Fruit fly (Drosophila melanogaster) whole organism, embryonic: ENCODE results near the gene CG43175.

Experiments used
- ATbp ChIP-seq: fragments of 200-800 bp; sonication (Bioruptor generic); optimal IDR thresholded peaks from 2 replicates; lab custom pipeline; 2017; ENCODE audit warnings: missing biosample characterization, mild to moderate bottlenecking, missing genetic modification characterization, missing genetic modification reagents
- CG11085 ChIP-seq: fragments of 200-800 bp; sonication (Bioruptor generic); IDR thresholded peaks from 2 replicates; pipeline ENCODE4 v1.3.6; 2022; ENCODE audit warnings: missing biosample characterization, missing genetic modification characterization
- CG11398 ChIP-seq: fragments of 200-800 bp; sonication (Bioruptor generic); optimal IDR thresholded peaks from 2 replicates; lab custom pipeline; 2016; ENCODE audit warnings: missing biosample characterization, missing genetic modification characterization
- CG13287 ChIP-seq: fragments of 200-800 bp; sonication (Bioruptor generic); IDR thresholded peaks from 2 replicates; pipeline ENCODE4 v1.3.6; 2022; ENCODE audit warnings: missing biosample characterization, missing genetic modification characterization; ENCODE audit not compliant: partially characterized antibody
- CG14965 ChIP-seq: fragments of 200-800 bp; sonication (Bioruptor generic); optimal IDR thresholded peaks from 2 replicates; lab custom pipeline; 2016; ENCODE audit warnings: missing biosample characterization, missing genetic modification characterization, borderline replicate concordance
- CG16863 ChIP-seq: fragments of 200-800 bp; sonication (Bioruptor generic); optimal IDR thresholded peaks from 3 replicates; lab custom pipeline; 2016; ENCODE audit warnings: missing biosample characterization, missing genetic modification characterization
- CG17186 ChIP-seq: fragments of 200-800 bp; sonication (Bioruptor generic); optimal IDR thresholded peaks from 3 replicates; lab custom pipeline; 2017; ENCODE audit warnings: missing biosample characterization, missing genetic modification reagents, missing genetic modification characterization
- CG17802 ChIP-seq: fragments of 200-800 bp; sonication (Bioruptor generic); optimal IDR thresholded peaks from 2 replicates; lab custom pipeline; 2018; ENCODE audit warnings: missing biosample characterization, mild to moderate bottlenecking, missing genetic modification characterization, moderate library complexity
- CG17829 ChIP-seq: fragments of 200-800 bp; optimal IDR thresholded peaks from 2 replicates; lab custom pipeline; 2019; ENCODE audit warnings: missing biosample characterization, mild to moderate bottlenecking, missing genetic modification characterization, moderate library complexity
- CG18011 ChIP-seq: fragments of 200-800 bp; sonication (Bioruptor generic); optimal IDR thresholded peaks from 2 replicates; lab custom pipeline; 2017; ENCODE audit warnings: missing biosample characterization, missing genetic modification characterization, mild to moderate bottlenecking, moderate library complexity, missing genotype
- CG18476 ChIP-seq: fragments of 200-800 bp; sonication (Bioruptor generic); optimal IDR thresholded peaks from 2 replicates; lab custom pipeline; 2016; ENCODE audit warnings: missing biosample characterization, mild to moderate bottlenecking, missing genetic modification characterization
- CG2116 ChIP-seq: fragments of 200-800 bp; sonication (Bioruptor generic); optimal IDR thresholded peaks from 3 replicates; lab custom pipeline; 2018; ENCODE audit warnings: missing biosample characterization, mild to moderate bottlenecking, missing genetic modification characterization
- CG2875 ChIP-seq: fragments of 200-800 bp; sonication (Bioruptor generic); optimal IDR thresholded peaks from 2 replicates; lab custom pipeline; 2017; ENCODE audit warnings: missing biosample characterization, mild to moderate bottlenecking, missing genetic modification characterization, missing genetic modification reagents
- CG30403 ChIP-seq: fragments of 200-800 bp; sonication (Bioruptor generic); optimal IDR thresholded peaks from 3 replicates; lab custom pipeline; 2016; ENCODE audit warnings: missing biosample characterization, missing genetic modification characterization
- CG3726 ChIP-seq: fragments of 200-800 bp; sonication (Bioruptor generic); IDR thresholded peaks from 3 replicates; pipeline ENCODE4, ENCODE4 v1.3.6; 2022; ENCODE audit warnings: missing biosample characterization, missing genetic modification characterization
- CG4707 ChIP-seq: fragments of 200-800 bp; sonication (Bioruptor generic); optimal IDR thresholded peaks from 2 replicates; lab custom pipeline; 2018; ENCODE audit warnings: missing biosample characterization, mild to moderate bottlenecking, missing genetic modification characterization, moderate library complexity
- CG6854 ChIP-seq: fragments of 200-800 bp; sonication (Bioruptor generic); optimal IDR thresholded peaks from 3 replicates; lab custom pipeline; 2017; ENCODE audit warnings: missing biosample characterization, mild to moderate bottlenecking, missing genetic modification characterization
- CG7745 ChIP-seq: fragments of 200-800 bp; sonication (Bioruptor generic); optimal IDR thresholded peaks from 2 replicates; lab custom pipeline; 2018; ENCODE audit warnings: missing biosample characterization, mild to moderate bottlenecking, missing genetic modification characterization, moderate library complexity
- CG7987 ChIP-seq: fragments of 200-800 bp; sonication (Bioruptor generic); optimal IDR thresholded peaks from 2 replicates; lab custom pipeline; 2018; ENCODE audit warnings: missing biosample characterization, mild to moderate bottlenecking, missing genetic modification characterization, moderate library complexity
- CG8765 ChIP-seq: fragments of 200-800 bp; sonication (Bioruptor generic); IDR thresholded peaks from 2 replicates; pipeline ENCODE4 v1.3.6; 2022; ENCODE audit warnings: missing biosample characterization, missing genetic modification characterization
- CG8924 ChIP-seq: fragments of 200-800 bp; optimal IDR thresholded peaks from 3 replicates; lab custom pipeline; 2019; ENCODE audit warnings: missing biosample characterization, mild to moderate bottlenecking, missing genetic modification characterization, moderate library complexity
- CG9609 ChIP-seq: fragments of 200-800 bp; sonication (Bioruptor generic); optimal IDR thresholded peaks from 3 replicates; lab custom pipeline; 2016; ENCODE audit warnings: missing biosample characterization, missing genetic modification characterization
- CHES-1-like ChIP-seq: fragments of 200-800 bp; sonication (Bioruptor generic); optimal IDR thresholded peaks from 2 replicates; lab custom pipeline; 2016; ENCODE audit warnings: missing biosample characterization, missing genetic modification characterization
- Gsc ChIP-seq: fragments of 200-800 bp; sonication (Bioruptor generic); IDR thresholded peaks from 2 replicates; pipeline ENCODE4 v1.3.6; 2022; ENCODE audit warnings: missing biosample characterization, missing genetic modification characterization
- H15 ChIP-seq: fragments of 200-800 bp; sonication (Bioruptor generic); IDR thresholded peaks from 3 replicates; pipeline ENCODE4 v1.3.6; 2022; ENCODE audit warnings: missing biosample characterization, missing genetic modification characterization
- HmgZ ChIP-seq: fragments of 200-800 bp; sonication (Bioruptor generic); optimal IDR thresholded peaks from 2 replicates; lab custom pipeline; 2018; ENCODE audit warnings: missing biosample characterization, mild to moderate bottlenecking, missing genetic modification characterization
- Hmx ChIP-seq: fragments of 200-800 bp; sonication (Bioruptor generic); optimal IDR thresholded peaks from 2 replicates; lab custom pipeline; 2016; ENCODE audit warnings: missing biosample characterization, missing genetic modification characterization
- Hr51 ChIP-seq, 2 experiments: fragments of 200-800 bp; sonication (Bioruptor generic); optimal IDR thresholded peaks; 2 replicates in 1 of 2; 3 replicates in 1 of 2; lab custom pipeline; 2016 to 2018; ENCODE audit warnings: missing biosample characterization in 2 of 2, missing genetic modification characterization in 2 of 2, mild to moderate bottlenecking in 1 of 2, moderate library complexity in 1 of 2
- Mad ChIP-seq: fragments of 200-800 bp; sonication (Bioruptor generic); optimal IDR thresholded peaks from 2 replicates; lab custom pipeline; 2016; ENCODE audit warnings: missing biosample characterization, missing genetic modification characterization
- Myb ChIP-seq: fragments of 200-800 bp; sonication (Bioruptor generic); optimal IDR thresholded peaks from 2 replicates; lab custom pipeline; 2016; ENCODE audit warnings: missing biosample characterization, missing genetic modification characterization
- NFAT ChIP-seq: fragments of 200-800 bp; sonication (Bioruptor generic); IDR thresholded peaks from 2 replicates; pipeline ENCODE4 v1.3.6; 2022; ENCODE audit warnings: missing biosample characterization, missing genetic modification characterization
- Opbp ChIP-seq: fragments of 200-800 bp; sonication (Bioruptor generic); IDR thresholded peaks from 3 replicates; pipeline ENCODE4 v1.3.6; 2022; ENCODE audit warnings: missing biosample characterization, missing genetic modification characterization; ENCODE audit not compliant: partially characterized antibody
- Pdp1 ChIP-seq, 2 experiments: fragments of 200-800 bp; sonication (Bioruptor generic); optimal IDR thresholded peaks; 3 replicates each; lab custom pipeline; 2016; ENCODE audit warnings: missing biosample characterization in 2 of 2, missing genetic modification characterization in 2 of 2, mild to moderate bottlenecking in 1 of 2, moderate library complexity in 1 of 2
- Stat92E ChIP-seq, 3 experiments: fragments of >200 bp in 2 of 3; fragments of 200-800 bp in 1 of 3; sonication (Bioruptor generic) in 1 of 3; optimal IDR thresholded peaks; 2 replicates each; lab custom pipeline; 2017 to 2019; ENCODE audit warnings: missing biosample characterization in 3 of 3, missing genetic modification characterization in 3 of 3, mild to moderate bottlenecking in 1 of 3, moderate library complexity in 1 of 3
- cas ChIP-seq: fragments of 200-800 bp; sonication (Bioruptor generic); IDR thresholded peaks from 2 replicates; pipeline ENCODE4 v1.3.6; 2022; ENCODE audit warnings: missing biosample characterization, missing genetic modification characterization
- chm ChIP-seq: fragments of 200-800 bp; sonication (Bioruptor generic); IDR thresholded peaks from 2 replicates; pipeline ENCODE4 v1.3.6; 2022; ENCODE audit warnings: missing biosample characterization, missing genetic modification characterization
- crol ChIP-seq: fragments of 200-800 bp; sonication (Bioruptor generic); IDR thresholded peaks from 2 replicates; pipeline ENCODE4 v1.3.6; 2022; ENCODE audit warnings: missing biosample characterization, missing genetic modification characterization
- da ChIP-seq: fragments of 200-800 bp; sonication (Bioruptor generic); optimal IDR thresholded peaks from 2 replicates; lab custom pipeline; 2016; ENCODE audit warnings: missing biosample characterization, missing genetic modification characterization
- dysf ChIP-seq: fragments of 200-800 bp; sonication (Bioruptor generic); IDR thresholded peaks from 3 replicates; pipeline ENCODE4 v1.3.6; 2022; ENCODE audit warnings: missing biosample characterization, missing genetic modification characterization
- h ChIP-seq: fragments of >200 bp; optimal IDR thresholded peaks from 2 replicates; lab custom pipeline; 2017
- jumu ChIP-seq: fragments of 200-800 bp; sonication (Bioruptor generic); optimal IDR thresholded peaks from 3 replicates; lab custom pipeline; 2016; ENCODE audit warnings: missing biosample characterization, missing genetic modification characterization
- knrl ChIP-seq: fragments of 200-800 bp; sonication (Bioruptor generic); IDR thresholded peaks from 3 replicates; pipeline ENCODE4 v1.3.6; 2022; ENCODE audit warnings: missing biosample characterization, missing genetic modification characterization; ENCODE audit not compliant: partially characterized antibody
- mld ChIP-seq: fragments of 200-800 bp; sonication (Bioruptor generic); IDR thresholded peaks from 3 replicates; pipeline ENCODE4 v1.3.6; 2022; ENCODE audit warnings: missing biosample characterization, missing genetic modification characterization; ENCODE audit not compliant: partially characterized antibody
- org-1 ChIP-seq: fragments of 200-800 bp; sonication (Bioruptor generic); optimal IDR thresholded peaks from 2 replicates; lab custom pipeline; 2017; ENCODE audit warnings: missing biosample characterization, missing genetic modification characterization
- pros ChIP-seq: fragments of 200-800 bp; sonication (Bioruptor generic); optimal IDR thresholded peaks from 3 replicates; lab custom pipeline; 2019; ENCODE audit warnings: missing biosample characterization, mild to moderate bottlenecking, missing genetic modification characterization, moderate library complexity
- slbo ChIP-seq: fragments of 200-800 bp; sonication (Bioruptor generic); IDR thresholded peaks from 2 replicates; pipeline ENCODE4 v1.3.6; 2022; ENCODE audit warnings: missing biosample characterization, missing genetic modification characterization
- sr ChIP-seq: fragments of 200-800 bp; sonication (Bioruptor generic); IDR thresholded peaks from 3 replicates; pipeline ENCODE4 v1.3.6; 2022; ENCODE audit warnings: missing biosample characterization, missing genetic modification characterization
- stwl ChIP-seq: fragments of 200-800 bp; sonication (Bioruptor generic); optimal IDR thresholded peaks from 3 replicates; lab custom pipeline; 2018; ENCODE audit warnings: missing biosample characterization, mild to moderate bottlenecking, missing genetic modification characterization, moderate library complexity
- trem ChIP-seq: fragments of 200-800 bp; optimal IDR thresholded peaks from 3 replicates; lab custom pipeline; 2019; ENCODE audit warnings: missing biosample characterization, mild to moderate bottlenecking, missing genetic modification characterization, moderate library complexity
- twi ChIP-seq: fragments of 200-800 bp; optimal IDR thresholded peaks from 2 replicates; lab custom pipeline; 2019; ENCODE audit warnings: missing biosample characterization, mild to moderate bottlenecking, missing genetic modification characterization, moderate library complexity

CG43175 gene

dm6 chr3R:17680639-17681302 lies 50.3 kb downstream of the CG43175 start (continued):
- TF ChIP-seq CHES-1-like (GFP tag; lab: Kevin White, UChicago) (no peak), CG3726 (GFP tag; lab: Robert Waterston, UW) (no peak), CG30403 (GFP tag; lab: Kevin White, UChicago) (peak; percentile 74), knrl (GFP tag; lab: Robert Waterston, UW) (no peak), CG14965 (GFP tag; lab: Kevin White, UChicago) (no peak), jumu (GFP tag; lab: Kevin White, UChicago) (no peak), trem (tag; lab: Kevin White, UChicago) (peak; percentile 53), CG13287 (no peak), CG7745 (tag; lab: Kevin White, UChicago) (no peak), CG8765 (GFP tag; lab: Robert Waterston, UW) (no peak), chm (GFP tag; lab: Robert Waterston, UW) (no peak), HmgZ (tag; lab: Kevin White, UChicago) (no peak), slbo (no peak), org-1 (GFP tag; lab: Kevin White, UChicago) (peak; percentile 40), CG16863 (no peak), CG4707 (no peak), CG9609 (GFP tag; lab: Kevin White, UChicago) (peak; percentile 3), Hr51 (GFP tag; optimal IDR thresholded peaks at IDR 0.05; lab: Kevin White, UChicago) (peak in 1 of 2 experiments; percentile 51), sr (GFP tag; lab: Robert Waterston, UW) (no peak), Gsc (GFP tag; lab: Robert Waterston, UW) (no peak), CG6854 (GFP tag; lab: Kevin White, UChicago) (no peak), twi (tag; lab: Kevin White, UChicago) (no peak), crol (GFP tag; lab: Robert Waterston, UW) (peak; percentile 66), CG18476 (GFP tag; lab: Kevin White, UChicago) (no peak), da (GFP tag; lab: Kevin White, UChicago) (no peak), stwl (no peak), Pdp1 (GFP tag; optimal IDR thresholded peaks at IDR 0.05; lab: Kevin White, UChicago) (peak in 1 of 2 experiments; percentile 7), ATbp (GFP tag; lab: Kevin White, UChicago) (peak; percentile 46), Opbp (GFP tag; lab: Robert Waterston, UW) (no peak), CG18011 (GFP tag; lab: Kevin White, UChicago) (no peak), mld (no peak), CG11398 (no peak), CG8924 (tag; lab: Kevin White, UChicago) (peak; percentile 40), dysf (GFP tag; lab: Robert Waterston, UW) (0 out of 3 replicates have a peak, but pooled peaks have one; percentile 43), CG17186 (no peak), pros (peak; percentile 30), CG17802 (tag; lab: Kevin White, UChicago) (no peak), Myb (GFP tag; lab: Kevin White, UChicago) (no peak), h (lab: Kevin White, UChicago) (no peak), NFAT (GFP tag; lab: Robert Waterston, UW) (no peak), cas (no peak), CG7987 (no peak), H15 (no peak), CG11085 (GFP tag; lab: Robert Waterston, UW) (no peak), CG17829 (tag; lab: Kevin White, UChicago) (peak; percentile 49), CG2875 (GFP tag; lab: Kevin White, UChicago) (peak; percentile 48), Stat92E (GFP tag; optimal IDR thresholded peaks at IDR 0.05; lab: Kevin White, UChicago) (no peak), CG2116 (peak; percentile 19), Mad (GFP tag; lab: Kevin White, UChicago) (no peak), Hmx (no peak)
